Worm (Caenorhabditis elegans) whole organism, mixed stage, embryonic: ENCODE measurements around the gene R03H10.11.
"Not testable (repeated sequence)": the region's sequence is repeated elsewhere in the genome, so short reads cannot be mapped to it uniquely, and the experiment has no call there.

Experiments
- M03D4.4 ChIP-seq: sonication (generic microtip); optimal IDR thresholded peaks from 2 replicates; lab custom pipeline; 2017; ENCODE audit warnings: mild to moderate bottlenecking, missing genetic modification characterization, missing compliant biosample characterization
- bed-3 ChIP-seq: fragments of 200-800 bp; sonication (Bioruptor generic); optimal IDR thresholded peaks from 3 replicates; lab custom pipeline; 2018; ENCODE audit warnings: mild to moderate bottlenecking, missing genetic modification characterization, moderate library complexity, missing compliant biosample characterization
- blmp-1 ChIP-seq: fragments of 150-350 bp; optimal IDR thresholded peaks from 2 replicates; lab custom pipeline; 2014; ENCODE audit warnings: missing biosample characterization, missing genetic modification characterization
- ceh-39 ChIP-seq: fragments of 150-350 bp; optimal IDR thresholded peaks from 2 replicates; lab custom pipeline; 2014; ENCODE audit warnings: missing biosample characterization, missing genetic modification characterization
- ceh-43 ChIP-seq: fragments of 200-800 bp; sonication (Bioruptor generic); optimal IDR thresholded peaks from 2 replicates; lab custom pipeline; 2018; ENCODE audit warnings: mild to moderate bottlenecking, missing genetic modification characterization, moderate library complexity, missing compliant biosample characterization
- ceh-83 ChIP-seq: fragments of 200-800 bp; sonication (Bioruptor generic); optimal IDR thresholded peaks from 2 replicates; lab custom pipeline; 2018; ENCODE audit warnings: mild to moderate bottlenecking, missing genetic modification characterization, missing compliant biosample characterization
- cnd-1 ChIP-seq: fragments of 200-800 bp; sonication (Bioruptor generic); optimal IDR thresholded peaks from 2 replicates; lab custom pipeline; 2018; ENCODE audit warnings: mild to moderate bottlenecking, missing genetic modification characterization, missing compliant biosample characterization
- drap-1 ChIP-seq: fragments of 200-800 bp; sonication (Bioruptor generic); optimal IDR thresholded peaks from 3 replicates; lab custom pipeline; 2018; ENCODE audit warnings: mild to moderate bottlenecking, missing genetic modification characterization, missing compliant biosample characterization
- elt-1 ChIP-seq: sonication (generic microtip); optimal IDR thresholded peaks from 2 replicates; lab custom pipeline; 2017; ENCODE audit warnings: missing genetic modification characterization, mild to moderate bottlenecking, missing compliant biosample characterization, antibody characterized with exemption, moderate library complexity, borderline replicate concordance; ENCODE audit not compliant: insufficient read depth
- elt-3 ChIP-seq: fragments of 150-350 bp; optimal IDR thresholded peaks from 2 replicates; lab custom pipeline; 2014; ENCODE audit warnings: missing biosample characterization, missing genetic modification characterization
- flh-1 ChIP-seq: fragments of 200-800 bp; sonication (Bioruptor generic); optimal IDR thresholded peaks from 2 replicates; lab custom pipeline; 2018; ENCODE audit warnings: mild to moderate bottlenecking, missing genetic modification characterization, moderate library complexity, missing compliant biosample characterization
- ham-2 ChIP-seq: fragments of 200-800 bp; sonication (Bioruptor generic); optimal IDR thresholded peaks from 2 replicates; lab custom pipeline; 2018; ENCODE audit warnings: mild to moderate bottlenecking, missing genetic modification characterization, missing compliant biosample characterization
- hlh-1 ChIP-seq: fragments of 150-350 bp; optimal IDR thresholded peaks from 2 replicates; lab custom pipeline; 2014; ENCODE audit warnings: missing biosample characterization, missing genetic modification reagents, missing genetic modification characterization
- lin-32 ChIP-seq: fragments of 200-800 bp; sonication (Bioruptor generic); optimal IDR thresholded peaks from 2 replicates; lab custom pipeline; 2018; ENCODE audit warnings: mild to moderate bottlenecking, missing genetic modification characterization, missing compliant biosample characterization
- lsy-2 ChIP-seq: fragments of 150-350 bp; optimal IDR thresholded peaks from 2 replicates; lab custom pipeline; 2014; ENCODE audit warnings: missing biosample characterization, missing genetic modification characterization
- mep-1 ChIP-seq: fragments of 150-350 bp; optimal IDR thresholded peaks from 2 replicates; lab custom pipeline; 2017; ENCODE audit warnings: missing biosample characterization, missing genetic modification reagents, missing genetic modification characterization, inconsistent platforms
- mls-2 ChIP-seq: sonication (generic microtip); optimal IDR thresholded peaks from 2 replicates; lab custom pipeline; 2016; ENCODE audit warnings: mild to moderate bottlenecking, missing genetic modification characterization, moderate library complexity, missing compliant biosample characterization
- nhr-12 ChIP-seq: fragments of 150-350 bp; optimal IDR thresholded peaks from 2 replicates; lab custom pipeline; 2014; ENCODE audit warnings: missing biosample characterization, missing genetic modification characterization
- nhr-2 ChIP-seq: fragments of 150-350 bp; optimal IDR thresholded peaks from 2 replicates; lab custom pipeline; 2014; ENCODE audit warnings: missing biosample characterization, missing genetic modification characterization
- nhr-237 ChIP-seq: fragments of 150-350 bp; optimal IDR thresholded peaks from 2 replicates; lab custom pipeline; 2014; ENCODE audit warnings: missing biosample characterization, missing genetic modification characterization
- nhr-76 ChIP-seq: sonication (generic microtip); optimal IDR thresholded peaks from 2 replicates; lab custom pipeline; 2017; ENCODE audit warnings: missing biosample characterization, missing genetic modification characterization
- pha-4 ChIP-seq: fragments of 150-350 bp; optimal IDR thresholded peaks from 2 replicates; lab custom pipeline; 2018; ENCODE audit warnings: missing biosample characterization, missing genetic modification reagents, missing genetic modification characterization
- sem-2 ChIP-seq: fragments of 200-800 bp; sonication (Bioruptor generic); optimal IDR thresholded peaks from 2 replicates; lab custom pipeline; 2018; ENCODE audit warnings: mild to moderate bottlenecking, missing genetic modification characterization, missing compliant biosample characterization
- snpc-4 ChIP-seq: fragments of 150-350 bp; optimal IDR thresholded peaks from 2 replicates; lab custom pipeline; 2014; ENCODE audit warnings: missing biosample characterization, missing genetic modification characterization
- sptf-1 ChIP-seq: sonication (generic microtip); optimal IDR thresholded peaks from 2 replicates; lab custom pipeline; 2017; ENCODE audit warnings: mild to moderate bottlenecking, missing genetic modification characterization, moderate library complexity, missing compliant biosample characterization
- tbx-8 ChIP-seq: fragments of 200-800 bp; sonication (Bioruptor generic); optimal IDR thresholded peaks from 2 replicates; lab custom pipeline; 2018; ENCODE audit warnings: mild to moderate bottlenecking, missing genetic modification characterization, moderate library complexity, missing compliant biosample characterization
- unc-120 ChIP-seq: sonication (generic microtip); optimal IDR thresholded peaks from 2 replicates; lab custom pipeline; 2017; ENCODE audit warnings: missing genetic modification characterization, missing compliant biosample characterization; ENCODE audit not compliant: poor library complexity, severe bottlenecking
- unc-39 ChIP-seq: fragments of 150-350 bp; optimal IDR thresholded peaks from 2 replicates; lab custom pipeline; 2014; ENCODE audit warnings: missing biosample characterization, missing genetic modification characterization
- unc-62 ChIP-seq: fragments of 150-350 bp; optimal IDR thresholded peaks from 2 replicates; lab custom pipeline; 2014; ENCODE audit warnings: missing biosample characterization, missing genetic modification reagents, missing genetic modification characterization
- zip-8 ChIP-seq: fragments of 150-350 bp; optimal IDR thresholded peaks from 2 replicates; lab custom pipeline; 2014; ENCODE audit warnings: missing biosample characterization, missing genetic modification characterization
- ztf-11 ChIP-seq: fragments of 150-350 bp; optimal IDR thresholded peaks from 2 replicates; lab custom pipeline; 2014; ENCODE audit warnings: missing biosample characterization, missing genetic modification characterization

The R03H10.11 gene

DNA sequence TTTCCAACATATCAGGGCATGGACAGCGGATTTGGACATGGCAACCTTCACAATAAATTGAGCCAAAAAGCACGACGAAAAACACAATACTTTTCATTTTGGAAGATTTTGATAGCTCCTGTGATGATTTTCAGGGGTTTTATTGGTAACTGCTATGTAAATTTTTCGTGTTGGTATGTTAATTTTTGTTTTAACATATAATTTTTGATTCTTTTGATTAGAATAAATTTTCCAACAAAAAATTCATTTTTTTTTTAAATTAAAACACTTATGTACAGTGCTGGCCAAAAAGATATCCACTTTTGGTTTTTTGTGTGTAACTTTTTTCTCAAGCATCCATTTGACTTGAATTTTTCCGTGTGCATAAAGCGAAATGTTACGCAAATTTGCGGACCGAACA is 14.1 kb upstream of the R03H10.11 start, which contains the start of gene R03H10.4:
TSS of gene R03H10.4 (minus strand) at position 101 of the 400 bp plus-strand sequence.
- not testable (repeated sequence) for TF ChIP-seq drap-1 (GFP tag; lab: Kevin White, UChicago); ceh-39 (tag; lab: Kevin White, UChicago); elt-3

- TF ChIP-seq sptf-1 (tag; lab: Kevin White, UChicago) (no peak), elt-3 (no peak), ceh-43 (GFP tag; lab: Kevin White, UChicago) (no peak), lin-32 (GFP tag; lab: Kevin White, UChicago) (no peak), blmp-1 (no peak), unc-120 (tag; lab: Kevin White, UChicago) (no peak), sem-2 (GFP tag; lab: Kevin White, UChicago) (no peak), flh-1 (GFP tag; lab: Kevin White, UChicago) (no peak), ceh-39 (tag; lab: Kevin White, UChicago) (no peak), bed-3 (GFP tag; lab: Kevin White, UChicago) (no peak), cnd-1 (tag; lab: Kevin White, UChicago) (no peak), snpc-4 (tag; lab: Kevin White, UChicago) (no peak), pha-4 (no peak), lsy-2 (no peak), M03D4.4 (tag; lab: Kevin White, UChicago) (no peak), unc-62 (GFP tag; lab: Kevin White, UChicago) (no peak), ceh-83 (GFP tag; lab: Kevin White, UChicago) (no peak), nhr-237 (tag; lab: Kevin White, UChicago) (no peak)
Measured at ce11 chrII:4170508-4170907, 12.0 kb upstream of the R03H10.11 start, which contains the start of gene R03H10.5. Gene R03H10.5, minus strand, starts transcription at chrII:4170608.

- TF ChIP-seq mep-1 = no peak
- no peak for TF ChIP-seq unc-39
- TF ChIP-seq lsy-2 = no peak
- no peak for TF ChIP-seq sem-2 (GFP tag; lab: Kevin White, UChicago)
- TF ChIP-seq M03D4.4 (tag; lab: Kevin White, UChicago) = no peak
Measured at ce11 chrII:4173398-4173797, 9.1 kb upstream of the R03H10.11 start, which contains the start of gene R03H10.6. Gene R03H10.6, minus strand, starts transcription at chrII:4173498.

- TF ChIP-seq snpc-4 (tag; lab: Kevin White, UChicago) (no peak), unc-120 (tag; lab: Kevin White, UChicago) (no peak), M03D4.4 (tag; lab: Kevin White, UChicago) (no peak), elt-1 (no peak), ham-2 (GFP tag; lab: Kevin White, UChicago) (no peak), pha-4 (no peak), unc-39 (no peak), flh-1 (GFP tag; lab: Kevin White, UChicago) (no peak)
Measured at ce11 chrII:4173842-4174241, 8.6 kb upstream of the R03H10.11 start.

DNA sequence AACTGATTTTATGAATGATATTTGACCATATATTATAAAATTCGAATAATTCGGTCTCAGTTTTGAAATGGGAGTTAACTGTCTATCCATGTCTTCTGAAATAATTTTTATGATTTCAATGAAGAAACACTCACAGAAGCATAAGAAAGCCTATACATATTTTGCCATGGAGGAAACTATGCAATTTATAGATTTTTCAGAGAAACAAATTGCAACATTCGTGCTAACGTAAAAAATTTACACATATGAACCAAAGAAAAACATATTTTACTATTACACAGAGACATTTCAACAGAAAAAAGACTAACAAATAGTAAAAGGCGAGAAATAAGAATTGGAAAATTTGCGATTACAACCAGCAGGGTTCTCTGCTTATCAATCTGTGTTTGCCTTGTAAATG is 3.6 kb upstream of the R03H10.11 start, which contains the start of gene R03H10.7:
TSS of gene R03H10.7 (minus strand) at position 101 of the 400 bp plus-strand sequence.
- no peak for TF ChIP-seq unc-62 (GFP tag; lab: Kevin White, UChicago)
- no peak for TF ChIP-seq ceh-83 (GFP tag; lab: Kevin White, UChicago)
- TF ChIP-seq nhr-76 (tag; lab: Kevin White, UChicago) = no peak
- no peak for TF ChIP-seq hlh-1 (tag; lab: Kevin White, UChicago)
- TF ChIP-seq M03D4.4 (tag; lab: Kevin White, UChicago) = no peak
- TF ChIP-seq zip-8 (tag; lab: Kevin White, UChicago) = no peak
- TF ChIP-seq cnd-1 (tag; lab: Kevin White, UChicago) = no peak
- TF ChIP-seq lsy-2 = no peak
- TF ChIP-seq, all 35 proteins: peak for 0

DNA sequence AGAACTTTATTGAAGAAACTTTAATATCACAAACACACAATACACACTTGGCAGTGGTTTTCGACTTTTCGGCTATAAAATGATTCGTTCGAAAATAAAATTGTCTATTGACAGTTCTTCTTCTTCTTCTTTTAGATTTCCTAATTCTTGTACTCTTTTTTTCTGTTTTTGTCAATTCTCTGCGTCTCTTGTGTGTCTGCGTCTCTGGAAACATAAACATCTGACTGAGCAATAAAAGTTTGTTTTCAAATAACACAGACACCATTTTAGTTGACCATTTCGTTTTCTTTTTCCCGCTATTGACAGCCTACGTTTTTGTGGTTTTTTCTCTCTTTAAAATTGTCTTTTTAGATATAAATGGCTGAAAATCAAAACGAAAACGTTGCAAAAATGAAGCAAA is 2.6 kb upstream of the R03H10.11 start, which contains the start of gene R03H10.1:
TSS of gene R03H10.1 (plus strand) at position 352 of the 400 bp plus-strand sequence.
- TF ChIP-seq ham-2 (GFP tag; lab: Kevin White, UChicago) (no peak), blmp-1 (no peak), nhr-12 (tag; lab: Kevin White, UChicago) (no peak), nhr-76 (tag; lab: Kevin White, UChicago) (no peak), ceh-39 (tag; lab: Kevin White, UChicago) (no peak), hlh-1 (tag; lab: Kevin White, UChicago) (no peak), nhr-2 (tag; lab: Kevin White, UChicago) (no peak), elt-3 (no peak), lin-32 (GFP tag; lab: Kevin White, UChicago) (no peak), cnd-1 (tag; lab: Kevin White, UChicago) (no peak), tbx-8 (GFP tag; lab: Kevin White, UChicago) (no peak), nhr-237 (tag; lab: Kevin White, UChicago) (no peak), elt-1 (no peak), ztf-11 (tag; lab: Kevin White, UChicago) (no peak), mls-2 (no peak), sem-2 (GFP tag; lab: Kevin White, UChicago) (no peak), flh-1 (GFP tag; lab: Kevin White, UChicago) (no peak)
